Worm (Caenorhabditis elegans): Measurements from ENCODE around the gene F57B9.3.

Gene F57B9.3

DNA sequence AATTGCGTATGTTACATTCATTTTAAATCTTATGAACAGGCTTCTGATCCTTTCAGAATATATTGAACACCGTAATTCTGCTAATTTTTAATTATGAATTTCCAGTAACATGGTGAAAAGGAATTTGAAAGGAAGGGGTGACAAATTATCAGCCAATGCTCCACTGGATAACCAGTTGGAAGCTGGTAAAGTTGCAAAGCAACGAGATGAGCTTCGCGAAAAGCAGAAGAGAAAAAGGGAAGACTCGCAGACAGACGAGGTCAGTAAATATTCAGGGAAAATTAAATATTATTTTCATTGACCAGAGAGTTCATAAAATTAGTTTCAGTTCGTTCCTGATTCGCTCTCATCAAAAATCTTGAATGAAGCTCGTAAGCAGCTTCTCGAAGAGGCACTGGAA lies 7.7 kb upstream of the F57B9.3 start, which contains the start of gene byn-1:
TSS of gene byn-1 (plus strand) at position 106 of the 400 bp plus-strand sequence.
- TF ChIP-seq W03F9.2 (tag; optimal IDR thresholded peaks at IDR 0.05) (no peak), dao-5 (tag; optimal IDR thresholded peaks at IDR 0.05) (no peak), him-1 (tag; optimal IDR thresholded peaks at IDR 0.05) (no peak)

DNA sequence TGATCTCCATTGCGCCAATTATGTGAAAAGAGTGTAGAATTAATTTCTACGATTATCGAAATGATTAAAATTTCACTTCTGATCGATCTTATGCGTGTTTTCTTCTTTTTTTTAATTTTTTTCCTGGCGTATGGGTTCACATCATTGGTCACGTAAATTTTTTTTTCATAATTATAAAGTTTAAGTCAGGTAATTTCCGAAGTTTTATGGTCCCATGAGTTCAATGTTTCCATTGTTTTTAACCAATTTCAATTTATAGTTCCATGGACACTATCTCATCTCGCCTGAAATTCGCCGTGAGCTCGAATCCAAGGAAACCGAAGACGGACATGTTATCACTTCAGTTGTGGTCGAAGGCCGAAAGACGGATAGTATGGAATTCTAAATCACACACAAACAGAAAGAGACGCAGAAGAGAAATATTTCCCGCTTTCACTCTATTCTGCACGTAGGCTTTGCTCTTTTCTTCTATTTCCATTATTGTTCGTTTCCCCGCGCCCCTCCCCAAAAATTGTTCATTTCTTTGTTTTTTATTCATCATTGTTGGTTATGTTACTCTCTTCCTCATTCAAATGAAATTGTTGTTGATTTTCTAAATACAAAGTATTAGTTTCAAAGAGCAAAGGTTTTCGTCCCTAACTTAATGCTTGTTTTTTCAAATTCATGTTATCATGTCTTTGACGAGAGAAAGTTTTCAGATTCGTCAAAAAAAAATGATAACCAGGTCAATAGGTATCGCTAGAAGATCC lies 4.2 kb upstream of the F57B9.3 start, which contains the start of the genes F57B9.8 and coq-2:
TSS of gene F57B9.8 (minus strand) at position 51 of the 749 bp plus-strand sequence.
TSS of gene coq-2 (plus strand) at position 699 of the 749 bp plus-strand sequence.
- TF ChIP-seq W03F9.2 (tag; optimal IDR thresholded peaks at IDR 0.05) (no peak), him-1 (tag; optimal IDR thresholded peaks at IDR 0.05) (no peak), dao-5 (tag; optimal IDR thresholded peaks at IDR 0.05) (no peak)

DNA sequence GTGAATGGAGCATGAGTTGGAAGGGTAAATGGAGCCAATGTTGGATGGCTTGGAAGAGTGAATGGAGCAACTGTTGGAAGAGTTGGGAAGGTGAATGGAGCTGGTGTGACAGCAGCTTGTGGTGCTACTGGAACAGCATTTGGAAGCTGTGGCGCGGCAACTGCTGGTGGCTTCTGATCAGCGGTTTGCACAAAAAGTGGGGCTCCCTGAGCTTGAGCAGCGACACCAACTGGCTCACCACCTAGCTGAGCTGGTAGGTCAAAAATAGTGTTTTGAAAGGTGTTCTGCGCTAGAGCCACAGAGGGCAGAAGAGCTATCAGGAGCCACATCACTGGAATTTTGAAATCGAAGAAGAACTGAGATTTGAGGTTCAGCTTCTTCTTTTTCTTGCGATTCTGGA lies 5.7 kb downstream of the F57B9.3 start:
- TF ChIP-seq him-1 (tag; optimal IDR thresholded peaks at IDR 0.05) (no peak), W03F9.2 (tag; optimal IDR thresholded peaks at IDR 0.05) (no peak), dao-5 (tag; optimal IDR thresholded peaks at IDR 0.05) (no peak)

DNA sequence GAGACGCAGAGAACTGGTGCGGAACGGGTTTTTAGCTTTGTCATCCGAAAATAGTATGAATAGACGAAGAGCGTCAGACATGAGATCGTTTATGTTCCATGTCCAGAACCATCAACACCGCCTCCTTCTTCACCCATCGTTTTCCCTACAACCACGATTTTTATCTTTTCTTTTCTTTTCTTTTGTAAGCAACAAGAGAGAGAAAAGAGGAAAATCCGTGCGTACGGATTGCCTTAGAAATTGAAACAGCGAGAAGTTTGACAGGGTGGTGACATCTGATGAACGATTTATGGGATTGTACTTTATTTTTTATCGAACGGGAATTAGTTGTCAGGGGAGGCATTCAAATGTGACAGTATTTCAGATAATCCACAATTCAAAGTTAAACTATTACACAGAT lies 6.1 kb downstream of the F57B9.3 start, which contains the start of gene abu-13:
TSS of gene abu-13 (minus strand) at position 152 of the 400 bp plus-strand sequence.
- no peak for TF ChIP-seq him-1 (tag; optimal IDR thresholded peaks at IDR 0.05)
- TF ChIP-seq W03F9.2 (tag; optimal IDR thresholded peaks at IDR 0.05) = no peak
- no peak for TF ChIP-seq dao-5 (tag; optimal IDR thresholded peaks at IDR 0.05)

DNA sequence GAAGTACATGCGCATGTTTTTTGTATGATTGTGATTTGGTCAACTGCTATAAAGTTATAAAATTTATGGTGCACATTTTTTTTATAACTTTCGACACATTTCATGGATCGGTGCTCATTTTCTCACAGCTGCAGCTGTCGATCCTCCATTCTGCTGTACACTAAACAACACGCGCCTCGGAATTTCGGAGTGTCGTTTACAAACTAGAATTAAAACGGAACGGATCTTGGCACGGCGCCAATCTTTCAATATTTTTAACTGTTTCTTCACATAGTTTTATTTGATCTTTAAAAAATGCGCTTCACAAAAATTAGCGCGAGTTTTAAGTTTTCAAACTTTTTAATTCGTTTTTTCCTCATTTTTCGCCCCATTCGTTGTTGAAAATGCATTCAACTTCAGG lies 6.8 kb downstream of the F57B9.3 start, which contains the start of gene let-711:
TSS of gene let-711 (plus strand) at position 337 of the 400 bp plus-strand sequence.
- TF ChIP-seq W03F9.2 (tag; optimal IDR thresholded peaks at IDR 0.05) = no peak
- no peak for TF ChIP-seq him-1 (tag; optimal IDR thresholded peaks at IDR 0.05)
- TF ChIP-seq dao-5 (tag; optimal IDR thresholded peaks at IDR 0.05) = no peak

DNA sequence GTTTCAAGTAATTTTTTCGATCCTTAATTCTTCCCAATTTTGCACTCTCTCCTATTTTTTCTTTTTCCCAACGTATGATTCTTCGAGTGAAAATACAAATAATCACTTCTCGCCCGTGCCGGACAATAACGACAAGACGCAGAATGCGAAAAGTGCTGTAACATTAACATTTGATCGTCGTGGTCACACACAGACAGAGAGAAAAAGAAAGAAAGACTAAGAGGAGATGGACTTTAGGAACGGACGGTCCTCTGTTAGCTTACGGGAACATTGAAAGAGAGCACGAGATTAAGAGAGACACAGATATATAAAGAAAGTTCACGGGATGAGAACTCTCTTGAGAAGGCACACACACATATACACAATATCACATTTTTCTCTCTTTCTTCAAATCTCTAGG lies 8.3 kb downstream of the F57B9.3 start:
- TF ChIP-seq W03F9.2 (tag; optimal IDR thresholded peaks at IDR 0.05) (no peak), dao-5 (tag; optimal IDR thresholded peaks at IDR 0.05) (no peak), him-1 (tag; optimal IDR thresholded peaks at IDR 0.05) (no peak)

- TF ChIP-seq dao-5 (tag; optimal IDR thresholded peaks at IDR 0.05) = no peak
- TF ChIP-seq W03F9.2 (tag; optimal IDR thresholded peaks at IDR 0.05) = no peak
Observed at ce11 chrIII:6951435-6951834, 11.8 kb downstream of the F57B9.3 start.

DNA sequence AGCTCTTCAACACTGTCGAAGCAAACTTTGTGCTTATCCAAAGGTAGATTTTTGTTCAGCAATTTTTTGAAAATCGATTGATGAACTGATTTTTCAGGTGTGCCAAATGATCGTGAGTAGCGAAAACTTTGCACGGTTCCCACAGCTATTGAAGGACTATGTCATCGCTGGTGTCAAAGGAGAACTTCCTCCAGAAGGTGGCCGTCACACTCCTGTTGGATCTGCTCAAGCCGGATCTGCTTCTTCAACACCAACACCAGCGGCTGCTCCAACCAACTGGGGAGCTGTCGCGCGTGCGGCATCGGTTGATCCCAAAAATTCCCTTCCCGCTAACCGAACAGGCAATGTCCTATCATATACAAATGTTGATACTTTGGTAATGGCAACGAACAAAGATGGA lies 13.8 kb downstream of the F57B9.3 start:
- no peak for TF ChIP-seq him-1 (tag; optimal IDR thresholded peaks at IDR 0.05)
- no peak for TF ChIP-seq W03F9.2 (tag; optimal IDR thresholded peaks at IDR 0.05)
- TF ChIP-seq dao-5 (tag; optimal IDR thresholded peaks at IDR 0.05) = no peak

- TF ChIP-seq dao-5 (tag; optimal IDR thresholded peaks at IDR 0.05) (no peak), him-1 (tag; optimal IDR thresholded peaks at IDR 0.05) (no peak), W03F9.2 (tag; optimal IDR thresholded peaks at IDR 0.05) (no peak)
Observed at ce11 chrIII:6953978-6954377, 14.4 kb downstream of the F57B9.3 start.

DNA sequence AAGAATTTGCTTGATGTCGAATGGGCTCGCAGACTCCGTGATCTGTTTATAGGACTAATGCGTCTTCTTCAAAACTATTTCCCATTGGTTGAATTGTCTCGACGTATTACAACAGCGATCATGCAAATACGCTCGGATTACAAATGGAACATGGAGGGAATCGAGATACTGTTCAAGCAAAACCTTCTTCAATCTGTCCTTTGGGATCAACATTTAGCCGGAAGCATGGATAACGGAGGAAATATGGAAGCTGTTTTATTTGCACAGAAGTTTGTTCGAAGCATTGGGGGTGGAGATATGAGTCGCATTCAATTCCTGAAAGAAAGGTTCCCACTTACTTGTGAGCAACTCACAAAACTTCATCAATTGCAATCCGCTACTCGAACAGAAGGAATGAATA lies 16.1 kb downstream of the F57B9.3 start:
- TF ChIP-seq W03F9.2 (tag; optimal IDR thresholded peaks at IDR 0.05) (no peak), him-1 (tag; optimal IDR thresholded peaks at IDR 0.05) (no peak), dao-5 (tag; optimal IDR thresholded peaks at IDR 0.05) (no peak)

DNA sequence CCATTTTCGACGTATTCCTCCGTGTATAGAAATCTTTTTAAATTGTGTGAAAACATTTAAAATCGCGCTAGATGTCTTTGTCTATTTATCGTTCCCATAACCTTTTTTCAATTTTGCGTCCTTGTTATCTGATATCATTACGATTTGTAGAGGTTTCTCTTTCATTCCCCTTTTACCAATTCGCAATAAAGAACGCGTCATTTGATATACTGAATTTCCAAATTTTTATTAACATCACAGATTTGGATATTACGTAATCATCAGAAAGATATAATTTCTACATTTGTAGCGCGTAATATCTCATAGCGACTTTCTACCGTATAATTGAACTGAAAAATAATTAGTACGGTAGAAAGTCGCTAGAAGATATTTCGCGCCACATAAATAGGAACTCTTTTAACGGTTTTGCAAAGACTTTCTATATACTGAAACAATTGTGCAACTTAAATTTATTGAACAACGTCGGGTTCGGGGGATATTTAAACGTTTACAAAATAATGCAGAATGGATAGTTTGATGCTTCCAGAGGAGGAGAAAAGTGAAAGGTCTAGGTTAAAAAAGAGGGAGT lies 19.1 kb downstream of the F57B9.3 start:
- TF ChIP-seq dao-5 (tag; optimal IDR thresholded peaks at IDR 0.05) (no peak), W03F9.2 (tag; optimal IDR thresholded peaks at IDR 0.05) (no peak), him-1 (tag; optimal IDR thresholded peaks at IDR 0.05) (no peak)

ce11 chrIII:6961167-6961566 lies 21.5 kb downstream of the F57B9.3 start:
- TF ChIP-seq W03F9.2 (tag; optimal IDR thresholded peaks at IDR 0.05) = peak; percentile 42
- TF ChIP-seq him-1 (tag; optimal IDR thresholded peaks at IDR 0.05) = no peak

DNA sequence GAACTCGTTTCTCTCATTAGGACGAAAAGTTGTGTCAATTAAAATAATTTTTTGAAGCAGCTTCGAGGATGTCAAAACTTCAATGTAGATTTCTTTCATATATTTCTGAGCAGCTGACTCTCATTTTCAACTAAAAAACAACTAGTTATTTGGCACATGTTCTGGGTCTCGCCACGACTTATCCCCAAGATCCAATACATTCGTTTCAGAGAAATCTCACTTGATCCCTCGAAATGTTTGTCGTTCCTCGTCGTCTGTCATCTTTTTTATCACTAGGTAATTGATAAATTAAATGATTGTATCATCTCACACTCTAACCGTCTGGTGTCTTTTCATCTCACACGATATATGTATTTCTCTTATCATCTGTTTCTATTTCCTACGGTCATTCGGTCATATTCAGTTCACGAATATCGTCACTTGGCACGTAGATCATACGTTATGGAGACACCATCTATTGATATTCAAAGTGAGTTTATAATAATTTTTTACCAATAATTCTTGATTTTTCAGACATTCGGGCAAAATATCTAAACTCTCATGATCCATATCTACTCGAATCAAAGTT lies 22.4 kb downstream of the F57B9.3 start, which contains the start of the genes rpn-6.1 and F57B9.1:
TSS of gene rpn-6.1 (minus strand) at position 65 of the 568 bp plus-strand sequence.
TSS of gene F57B9.1 (plus strand) at position 154 of the 568 bp plus-strand sequence.
- no peak for TF ChIP-seq W03F9.2 (tag; optimal IDR thresholded peaks at IDR 0.05)
- no peak for TF ChIP-seq dao-5 (tag; optimal IDR thresholded peaks at IDR 0.05)
- TF ChIP-seq him-1 (tag; optimal IDR thresholded peaks at IDR 0.05) = no peak

DNA sequence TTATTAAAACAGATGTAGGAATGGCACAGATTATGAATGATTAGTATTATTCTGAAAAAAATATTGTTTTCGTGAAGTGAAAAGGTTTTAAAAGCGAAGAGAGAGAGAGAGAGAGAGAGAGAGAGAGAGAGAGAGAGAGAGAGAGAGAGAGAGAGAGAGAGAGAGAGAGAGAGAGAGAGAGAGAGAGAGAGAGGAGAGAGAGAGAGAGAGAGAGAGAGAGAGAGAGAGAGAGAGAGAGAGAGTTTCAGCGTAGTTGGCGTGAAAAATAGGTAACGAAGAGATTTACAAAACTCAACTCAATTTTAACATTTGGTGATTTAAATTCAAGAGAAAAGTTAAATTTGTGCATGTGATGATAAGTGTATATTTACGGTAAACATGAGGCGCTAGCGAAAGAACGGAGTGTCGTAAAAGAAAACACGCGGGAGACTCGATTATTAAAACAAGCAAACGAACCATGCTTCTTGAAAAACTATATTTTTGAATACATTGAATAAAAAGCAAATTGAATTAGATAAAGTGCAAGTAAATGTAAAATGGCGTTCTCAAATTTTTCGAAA lies 28.5 kb downstream of the F57B9.3 start, which contains the start of gene panl-2:
TSS of gene panl-2 (minus strand) at position 51 of the 560 bp plus-strand sequence.
- TF ChIP-seq dao-5 (tag; optimal IDR thresholded peaks at IDR 0.05) (no peak), W03F9.2 (tag; optimal IDR thresholded peaks at IDR 0.05) (no peak), him-1 (tag; optimal IDR thresholded peaks at IDR 0.05) (no peak)
